Fruit fly (Drosophila melanogaster) whole organism, embryonic: ENCODE measurements around the gene LysD.

Source experiments
- ATbp ChIP-seq: fragments of 200-800 bp; sonication (Bioruptor generic); optimal IDR thresholded peaks from 2 replicates; lab custom pipeline; 2017; ENCODE audit warnings: missing biosample characterization, mild to moderate bottlenecking, missing genetic modification characterization, missing genetic modification reagents
- Abd-B ChIP-seq: fragments of 200-800 bp; sonication (Bioruptor generic); optimal IDR thresholded peaks from 2 replicates; lab custom pipeline; 2018; ENCODE audit warnings: missing biosample characterization, mild to moderate bottlenecking, missing genetic modification characterization, moderate library complexity
- Atf-2 ChIP-seq: fragments of 200-800 bp; sonication (Bioruptor generic); optimal IDR thresholded peaks from 2 replicates; lab custom pipeline; 2016; ENCODE audit warnings: missing biosample characterization, missing genetic modification characterization
- Bteb2 ChIP-seq: fragments of 200-800 bp; sonication (Bioruptor generic); optimal IDR thresholded peaks from 2 replicates; lab custom pipeline; 2016; ENCODE audit warnings: missing biosample characterization, missing genetic modification characterization
- CG12769 ChIP-seq: fragments of 200-800 bp; sonication (Bioruptor generic); optimal IDR thresholded peaks from 2 replicates; lab custom pipeline; 2019; ENCODE audit warnings: missing biosample characterization, mild to moderate bottlenecking, missing genetic modification characterization, moderate library complexity
- CG14710 ChIP-seq: fragments of 200-800 bp; sonication (Bioruptor generic); optimal IDR thresholded peaks from 3 replicates; lab custom pipeline; 2019; ENCODE audit warnings: missing biosample characterization, mild to moderate bottlenecking, missing genetic modification characterization, moderate library complexity
- CG14965 ChIP-seq: fragments of 200-800 bp; sonication (Bioruptor generic); optimal IDR thresholded peaks from 2 replicates; lab custom pipeline; 2016; ENCODE audit warnings: missing biosample characterization, missing genetic modification characterization, borderline replicate concordance
- CG1647 ChIP-seq: fragments of 200-800 bp; sonication (Bioruptor generic); optimal IDR thresholded peaks from 3 replicates; lab custom pipeline; 2016; ENCODE audit warnings: missing biosample characterization, missing genetic modification characterization
- CG17829 ChIP-seq: fragments of 200-800 bp; optimal IDR thresholded peaks from 2 replicates; lab custom pipeline; 2019; ENCODE audit warnings: missing biosample characterization, mild to moderate bottlenecking, missing genetic modification characterization, moderate library complexity
- CG2116 ChIP-seq: fragments of 200-800 bp; sonication (Bioruptor generic); optimal IDR thresholded peaks from 3 replicates; lab custom pipeline; 2018; ENCODE audit warnings: missing biosample characterization, mild to moderate bottlenecking, missing genetic modification characterization
- CG2678 ChIP-seq: fragments of 200-800 bp; sonication (Bioruptor generic); optimal IDR thresholded peaks from 3 replicates; lab custom pipeline; 2019; ENCODE audit warnings: missing biosample characterization, mild to moderate bottlenecking, missing genetic modification characterization, moderate library complexity
- CG3065 ChIP-seq: fragments of 200-800 bp; sonication (Bioruptor generic); optimal IDR thresholded peaks from 2 replicates; lab custom pipeline; 2016; ENCODE audit warnings: missing biosample characterization, missing genetic modification characterization
- CG3838 ChIP-seq: fragments of 200-800 bp; sonication (Bioruptor generic); optimal IDR thresholded peaks from 3 replicates; lab custom pipeline; 2016; ENCODE audit warnings: missing biosample characterization, missing genetic modification characterization
- CG3847 ChIP-seq: fragments of 200-800 bp; sonication (Bioruptor generic); IDR thresholded peaks from 2 replicates; pipeline ENCODE4 v1.3.6; 2022; ENCODE audit warnings: missing biosample characterization, missing genetic modification characterization
- CG4854 ChIP-seq: fragments of 200-800 bp; sonication (Bioruptor generic); optimal IDR thresholded peaks from 2 replicates; lab custom pipeline; 2016; ENCODE audit warnings: missing biosample characterization, missing genetic modification characterization, inconsistent platforms
- CG5180 ChIP-seq: fragments of 200-800 bp; sonication (Bioruptor generic); optimal IDR thresholded peaks from 3 replicates; lab custom pipeline; 2017; ENCODE audit warnings: missing biosample characterization, missing genetic modification characterization, mild to moderate bottlenecking, moderate library complexity, missing genetic modification reagents
- CG7556 ChIP-seq: fragments of 200-800 bp; sonication (Bioruptor generic); optimal IDR thresholded peaks from 2 replicates; lab custom pipeline; 2017; ENCODE audit warnings: missing biosample characterization, mild to moderate bottlenecking, missing genetic modification characterization
- CG8290 ChIP-seq, 3 experiments: fragments of 200-800 bp; sonication (Bioruptor generic); optimal IDR thresholded peaks; 2 replicates each; lab custom pipeline; 2016 to 2019; ENCODE audit warnings: missing biosample characterization in 3 of 3, missing genetic modification characterization in 3 of 3, mild to moderate bottlenecking in 2 of 3, moderate library complexity in 1 of 3
- CG8924 ChIP-seq: fragments of 200-800 bp; optimal IDR thresholded peaks from 3 replicates; lab custom pipeline; 2019; ENCODE audit warnings: missing biosample characterization, mild to moderate bottlenecking, missing genetic modification characterization, moderate library complexity
- Dbx ChIP-seq: fragments of 200-800 bp; sonication (Bioruptor generic); IDR thresholded peaks from 3 replicates; pipeline ENCODE4 v1.3.6; 2022; ENCODE audit warnings: missing biosample characterization, missing genetic modification characterization
- Deaf1 ChIP-seq: fragments of 200-800 bp; optimal IDR thresholded peaks from 3 replicates; lab custom pipeline; 2019; ENCODE audit warnings: missing biosample characterization, mild to moderate bottlenecking, missing genetic modification characterization, moderate library complexity
- Fer2 ChIP-seq: fragments of 200-800 bp; sonication (Bioruptor generic); optimal IDR thresholded peaks from 2 replicates; lab custom pipeline; 2018; ENCODE audit warnings: missing biosample characterization, mild to moderate bottlenecking, missing genetic modification characterization, moderate library complexity
- H2.0 ChIP-seq: fragments of 200-800 bp; sonication (Bioruptor generic); IDR thresholded peaks from 2 replicates; pipeline ENCODE4 v1.3.6; 2022; ENCODE audit warnings: missing biosample characterization, missing genetic modification characterization
- Hmx ChIP-seq: fragments of 200-800 bp; sonication (Bioruptor generic); optimal IDR thresholded peaks from 2 replicates; lab custom pipeline; 2016; ENCODE audit warnings: missing biosample characterization, missing genetic modification characterization
- NC2α ChIP-seq: fragments of 200-800 bp; sonication (Bioruptor generic); optimal IDR thresholded peaks from 2 replicates; lab custom pipeline; 2016; ENCODE audit warnings: missing biosample characterization, missing genetic modification characterization
- NFAT ChIP-seq: fragments of 200-800 bp; sonication (Bioruptor generic); IDR thresholded peaks from 2 replicates; pipeline ENCODE4 v1.3.6; 2022; ENCODE audit warnings: missing biosample characterization, missing genetic modification characterization
- NK7.1 ChIP-seq: fragments of 200-800 bp; sonication (Bioruptor generic); optimal IDR thresholded peaks from 3 replicates; lab custom pipeline; 2016; ENCODE audit warnings: missing biosample characterization, missing genetic modification characterization
- Nf-YC ChIP-seq: fragments of 200-800 bp; optimal IDR thresholded peaks from 3 replicates; lab custom pipeline; 2019; ENCODE audit warnings: missing biosample characterization, mild to moderate bottlenecking, missing genetic modification characterization, moderate library complexity
- Sin3A ChIP-seq: fragments of >200 bp; optimal IDR thresholded peaks from 2 replicates; lab custom pipeline; 2018
- Taf1 ChIP-seq: fragments of 200-800 bp; sonication (Bioruptor generic); IDR thresholded peaks from 2 replicates; pipeline ENCODE4 v1.3.6; 2022; ENCODE audit warnings: missing biosample characterization, missing genetic modification characterization
- Xrp1 ChIP-seq: fragments of 200-800 bp; sonication (Bioruptor generic); IDR thresholded peaks from 2 replicates; pipeline ENCODE4 v1.3.6; 2022; ENCODE audit warnings: missing biosample characterization, missing genetic modification characterization
- aop ChIP-seq: fragments of 200-800 bp; sonication (Bioruptor generic); IDR thresholded peaks from 2 replicates; pipeline ENCODE4 v1.3.6; 2022; ENCODE audit warnings: missing biosample characterization, missing genetic modification characterization
- bigmax ChIP-seq: fragments of 200-800 bp; sonication (Bioruptor generic); optimal IDR thresholded peaks from 2 replicates; lab custom pipeline; 2018; ENCODE audit warnings: missing biosample characterization, mild to moderate bottlenecking, missing genetic modification characterization
- chinmo ChIP-seq: fragments of 200-800 bp; sonication (Bioruptor generic); IDR thresholded peaks from 4 replicates; pipeline ENCODE4 v1.3.6; 2022; ENCODE audit warnings: missing biosample characterization, missing genetic modification characterization; ENCODE audit not compliant: partially characterized antibody
- crc ChIP-seq: fragments of 200-800 bp; sonication (Bioruptor generic); optimal IDR thresholded peaks from 2 replicates; lab custom pipeline; 2016; ENCODE audit warnings: missing biosample characterization, missing genetic modification characterization
- croc ChIP-seq: fragments of 200-800 bp; sonication (Bioruptor generic); conservative IDR thresholded peaks from 3 replicates; pipeline ENCODE4 v1.3.6; 2022; ENCODE audit warnings: missing biosample characterization, missing genetic modification characterization
- dysf ChIP-seq: fragments of 200-800 bp; sonication (Bioruptor generic); IDR thresholded peaks from 3 replicates; pipeline ENCODE4 v1.3.6; 2022; ENCODE audit warnings: missing biosample characterization, missing genetic modification characterization
- emc ChIP-seq: fragments of 200-800 bp; sonication (Bioruptor generic); optimal IDR thresholded peaks from 2 replicates; lab custom pipeline; 2016; ENCODE audit warnings: missing biosample characterization, missing genetic modification characterization
- grn ChIP-seq: fragments of 200-800 bp; sonication (Bioruptor generic); optimal IDR thresholded peaks from 3 replicates; lab custom pipeline; 2017; ENCODE audit warnings: missing biosample characterization, missing genetic modification characterization
- hkb ChIP-seq, 2 experiments: fragments of 200-800 bp in 1 of 2; fragments of >200 bp in 1 of 2; sonication (Bioruptor generic) in 1 of 2; IDR thresholded peaks in 1 of 2; optimal IDR thresholded peaks in 1 of 2; 2 replicates each; pipeline versions ENCODE4 v1.3.6 to Lab custom; 2017 to 2022; ENCODE audit warnings: missing biosample characterization in 1 of 2, missing genetic modification characterization in 1 of 2
- ind ChIP-seq: fragments of 200-800 bp; sonication (Bioruptor generic); optimal IDR thresholded peaks from 3 replicates; lab custom pipeline; 2016; ENCODE audit warnings: missing biosample characterization, missing genetic modification characterization
- kay ChIP-seq: fragments of 200-800 bp; sonication (Bioruptor generic); optimal IDR thresholded peaks from 2 replicates; lab custom pipeline; 2016; ENCODE audit warnings: missing biosample characterization, missing genetic modification characterization
- oc ChIP-seq: fragments of 200-800 bp; sonication (Bioruptor generic); optimal IDR thresholded peaks from 2 replicates; lab custom pipeline; 2018; ENCODE audit warnings: missing biosample characterization, mild to moderate bottlenecking, missing genetic modification characterization, moderate library complexity
- pan ChIP-seq, 4 experiments: fragments of >200 bp in 3 of 4; fragments of 200-800 bp in 1 of 4; sonication (Bioruptor generic) in 1 of 4; optimal IDR thresholded peaks in 3 of 4; IDR thresholded peaks in 1 of 4; 2 replicates each; pipeline versions ENCODE4 v1.3.6 to Lab custom; 2017 to 2022; ENCODE audit warnings: missing biosample characterization in 2 of 4, missing genetic modification characterization in 2 of 4, mixed read lengths in 1 of 4
- pho ChIP-seq: fragments of 200-800 bp; sonication (Bioruptor generic); optimal IDR thresholded peaks from 2 replicates; lab custom pipeline; 2016; ENCODE audit warnings: missing biosample characterization, missing genetic modification characterization
- run ChIP-seq: fragments of 200-800 bp; sonication (Bioruptor generic); optimal IDR thresholded peaks from 3 replicates; lab custom pipeline; 2018; ENCODE audit warnings: missing biosample characterization, mild to moderate bottlenecking, missing genetic modification characterization
- sima ChIP-seq: fragments of 200-800 bp; sonication (Bioruptor generic); optimal IDR thresholded peaks from 2 replicates; lab custom pipeline; 2016; ENCODE audit warnings: missing biosample characterization, missing genetic modification characterization
- trem ChIP-seq: fragments of 200-800 bp; optimal IDR thresholded peaks from 3 replicates; lab custom pipeline; 2019; ENCODE audit warnings: missing biosample characterization, mild to moderate bottlenecking, missing genetic modification characterization, moderate library complexity
- vvl ChIP-seq: fragments of 200-800 bp; sonication (Bioruptor generic); IDR thresholded peaks from 2 replicates; pipeline ENCODE4 v1.3.6; 2022; ENCODE audit warnings: missing biosample characterization, missing genetic modification characterization
- z ChIP-seq: fragments of 200-800 bp; sonication (Bioruptor generic); IDR thresholded peaks from 3 replicates; pipeline ENCODE4 v1.3.6; 2022; ENCODE audit warnings: missing biosample characterization, missing genetic modification characterization

LysD gene

DNA sequence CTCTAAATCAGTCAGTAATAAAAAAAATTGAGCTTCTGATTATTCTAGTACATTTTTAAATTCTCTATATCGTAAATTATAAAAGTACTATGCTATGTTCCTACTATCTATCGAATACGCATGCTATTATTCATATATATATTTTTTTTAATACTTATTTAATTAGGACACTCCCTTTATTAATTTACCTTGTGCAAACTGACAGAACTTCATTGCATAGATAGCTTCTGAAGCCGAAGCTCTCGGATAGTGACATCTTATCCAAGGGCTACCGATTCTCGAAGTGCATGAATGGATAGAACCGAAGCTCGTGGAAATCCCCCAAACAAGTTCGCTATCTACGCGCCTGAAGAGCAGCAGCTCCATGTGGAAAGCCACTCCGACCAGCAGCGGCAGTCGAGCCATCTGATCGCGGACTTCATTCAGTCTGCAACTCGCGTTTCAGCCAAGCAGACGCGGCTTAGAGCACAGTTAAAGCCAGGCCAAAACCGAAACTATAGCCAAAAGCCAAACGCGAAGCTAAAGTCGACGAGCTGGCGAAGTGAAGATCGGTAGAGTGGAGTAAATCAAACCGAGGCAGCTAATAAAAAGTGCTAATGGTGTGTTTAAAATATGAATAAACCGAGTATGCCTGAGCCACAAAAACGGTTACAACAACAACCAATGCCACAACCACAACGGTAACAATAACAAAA lies 10.5 kb downstream of the LysD start, which contains the start of gene mwh:
Gene mwh (plus strand): TSS at position 430 of the 695 bp plus-strand sequence.
- no peak for TF ChIP-seq pho (GFP tag; lab: Kevin White, UChicago)
- no peak for TF ChIP-seq CG14965 (GFP tag; lab: Kevin White, UChicago)
- no peak for TF ChIP-seq Taf1 (GFP tag; lab: Robert Waterston, UW)
- no peak for TF ChIP-seq grn (GFP tag; lab: Kevin White, UChicago)
- TF ChIP-seq ind (GFP tag; lab: Kevin White, UChicago), result no peak
- TF ChIP-seq Fer2 (tag; lab: Kevin White, UChicago), result no peak
- no peak for TF ChIP-seq croc (GFP tag; lab: Robert Waterston, UW)
- no peak for TF ChIP-seq CG17829
- TF ChIP-seq CG2678 (tag; lab: Kevin White, UChicago), result no peak
- no peak for TF ChIP-seq ATbp (GFP tag; lab: Kevin White, UChicago)
- TF ChIP-seq trem (tag; lab: Kevin White, UChicago), result no peak
- no peak for TF ChIP-seq Dbx
- TF ChIP-seq CG7556 (GFP tag; lab: Kevin White, UChicago), result no peak
- no peak for TF ChIP-seq Xrp1 (GFP tag; lab: Robert Waterston, UW)
- no peak for TF ChIP-seq CG8290 (GFP tag; optimal IDR thresholded peaks at IDR 0.05; lab: Kevin White, UChicago)
- peak in 1 of 2 experiments; percentile 4 for TF ChIP-seq CG8290 (tag; optimal IDR thresholded peaks at IDR 0.05; lab: Kevin White, UChicago)
- no peak for TF ChIP-seq CG4854 (GFP tag; lab: Kevin White, UChicago)
- no peak for TF ChIP-seq CG3065 (GFP tag; lab: Kevin White, UChicago)
- TF ChIP-seq bigmax, result no peak
- TF ChIP-seq H2.0, result no peak
- TF ChIP-seq run (tag; lab: Kevin White, UChicago), result no peak
- no peak for TF ChIP-seq Atf-2
- TF ChIP-seq NK7.1 (GFP tag; lab: Kevin White, UChicago), result no peak
- no peak for TF ChIP-seq crc (GFP tag; lab: Kevin White, UChicago)
- TF ChIP-seq NFAT (GFP tag; lab: Robert Waterston, UW), result no peak
- TF ChIP-seq CG3838 (GFP tag; lab: Kevin White, UChicago), result no peak
- no peak for TF ChIP-seq CG14710
- TF ChIP-seq CG12769 (tag; lab: Kevin White, UChicago), result peak; percentile 13
- peak; percentile 5 for TF ChIP-seq Deaf1 (tag; lab: Kevin White, UChicago)
- TF ChIP-seq hkb (optimal IDR thresholded peaks at IDR 0.05; lab: Kevin White, UChicago), result no peak
- no peak for TF ChIP-seq hkb (GFP tag; IDR thresholded peaks at IDR 0.05; lab: Robert Waterston, UW)
- no peak for TF ChIP-seq sima (GFP tag; lab: Kevin White, UChicago)
- TF ChIP-seq aop (GFP tag; lab: Robert Waterston, UW), result no peak
- no peak for TF ChIP-seq kay (GFP tag; lab: Kevin White, UChicago)
- TF ChIP-seq CG1647, result no peak
- TF ChIP-seq NC2α (GFP tag; lab: Kevin White, UChicago), result no peak
- 0 out of 4 replicates have a peak, but pooled peaks have one; percentile 34 for TF ChIP-seq chinmo (GFP tag; lab: Robert Waterston, UW)
- no peak for TF ChIP-seq Hmx
- peak; percentile 10 for TF ChIP-seq oc (tag; lab: Kevin White, UChicago)
- no peak for TF ChIP-seq Abd-B
- TF ChIP-seq z, result no peak
- no peak for TF ChIP-seq emc (GFP tag; lab: Kevin White, UChicago)
- TF ChIP-seq vvl (GFP tag; lab: Robert Waterston, UW), result 0 out of 2 replicates have a peak, but pooled peaks have one; percentile 32
- no peak for TF ChIP-seq Sin3A
- TF ChIP-seq pan (optimal IDR thresholded peaks at IDR 0.05; lab: Kevin White, UChicago), result no peak
- TF ChIP-seq pan (GFP tag; optimal IDR thresholded peaks at IDR 0.05 in 1 of 2, IDR thresholded peaks at IDR 0.05 in 1 of 2), result no peak
- TF ChIP-seq CG3847, result no peak
- TF ChIP-seq CG8924 (tag; lab: Kevin White, UChicago), result no peak
- no peak for TF ChIP-seq CG2116 (GFP tag; lab: Kevin White, UChicago)
- no peak for TF ChIP-seq Nf-YC
- no peak for TF ChIP-seq dysf (GFP tag; lab: Robert Waterston, UW)
- no peak for TF ChIP-seq Bteb2
- peak; percentile 66 for TF ChIP-seq CG5180 (GFP tag; lab: Kevin White, UChicago)
